Worm (Caenorhabditis elegans) whole organism, dauer: ENCODE results near the gene rle-1.

Experiments used
- unc-62 ChIP-seq: sonication (generic microtip); optimal IDR thresholded peaks from 2 replicates; lab custom pipeline; 2017; ENCODE audit warnings: missing biosample characterization, missing genetic modification reagents, missing genetic modification characterization

Gene rle-1

DNA sequence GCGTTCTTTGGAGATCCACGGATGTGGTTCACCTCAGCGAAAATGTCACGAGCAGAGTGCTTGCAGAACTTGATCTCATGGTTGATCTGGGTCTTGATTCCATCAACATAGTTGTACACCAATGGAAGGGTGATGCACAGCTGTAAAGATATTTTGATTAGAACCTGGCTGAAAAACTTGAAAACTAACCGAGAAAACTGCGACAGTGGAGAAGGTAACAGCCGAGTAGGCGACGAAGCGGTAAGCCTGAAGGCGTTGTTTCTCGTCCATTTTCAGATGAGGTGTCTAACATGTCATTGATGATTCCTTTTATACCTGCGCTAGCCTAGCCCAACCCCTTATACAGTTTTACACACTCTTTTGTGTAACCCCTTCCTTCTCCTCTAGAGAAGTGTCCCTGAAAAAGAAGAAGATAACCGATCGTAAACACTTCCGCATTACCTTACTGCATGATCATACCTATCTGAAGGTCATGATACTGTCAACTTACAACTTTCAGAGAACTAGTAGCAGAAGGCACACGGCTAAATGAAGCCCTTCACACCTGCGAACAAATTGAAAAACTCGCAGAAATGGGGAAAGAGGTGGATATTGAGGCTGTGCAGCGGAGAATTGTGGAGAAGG is 51.6 kb downstream of the rle-1 start, which contains the start of gene col-94:
col-94 (minus strand) TSS at position 313 of the 624 bp plus-strand sequence.
- TF ChIP-seq unc-62 = no peak

DNA sequence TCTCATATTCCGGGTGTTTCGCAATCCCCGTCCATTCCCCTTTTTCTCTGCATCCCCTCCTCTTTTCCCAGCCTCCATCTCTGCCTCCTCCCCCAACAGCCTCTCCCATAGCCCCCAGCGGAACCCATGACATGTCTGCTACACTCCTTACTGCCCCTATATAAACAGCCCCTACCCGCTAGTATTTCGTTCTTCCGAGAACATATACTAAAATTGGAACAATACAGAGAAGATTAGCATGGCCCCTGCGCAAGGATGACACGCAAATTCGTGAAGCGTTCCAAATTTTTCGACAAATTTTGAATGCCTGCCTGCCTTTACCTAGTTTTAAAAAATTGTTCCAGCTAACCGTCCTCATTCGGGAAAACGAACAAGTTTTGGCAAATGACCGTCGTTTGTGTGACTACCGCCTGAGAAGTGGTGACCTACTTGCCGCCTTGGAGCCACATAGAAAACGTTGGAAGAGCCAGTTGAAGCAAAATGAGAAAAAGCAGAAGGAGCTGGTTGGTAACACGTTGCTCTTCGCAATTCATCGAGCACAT is 53.5 kb downstream of the rle-1 start:
- TF ChIP-seq unc-62 = no peak

- no peak for TF ChIP-seq unc-62
Measured at ce11 chrIII:10994085-10994484, 58.0 kb downstream of the rle-1 start.

DNA sequence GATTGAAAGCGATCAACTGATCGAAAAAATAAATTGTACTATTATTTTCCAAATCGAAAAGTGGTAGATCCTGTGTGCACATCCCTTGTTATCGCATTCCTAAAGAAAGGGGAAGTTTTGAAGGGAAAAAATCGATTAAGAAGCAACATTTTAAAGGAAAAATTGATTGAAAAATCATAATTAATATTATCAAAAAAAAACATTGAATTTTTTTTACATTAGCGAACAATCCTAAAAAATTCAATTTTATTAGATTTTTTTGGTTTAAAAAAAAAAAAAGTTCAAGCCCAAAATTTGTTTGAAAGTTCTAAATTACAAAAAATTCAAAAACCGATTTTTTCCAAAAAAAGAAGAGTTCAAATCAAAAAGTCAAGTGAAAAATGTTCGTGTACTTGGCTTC is 59.1 kb downstream of the rle-1 start, which contains the start of gene dmsr-5:
dmsr-5 (minus strand) TSS at position 101 of the 400 bp plus-strand sequence.
- no peak for TF ChIP-seq unc-62
